Worm (Caenorhabditis elegans) whole organism, L3 larva: ENCODE results near the gene Y11D7A.8.

Experiments used
- elt-1 ChIP-seq: fragments of 150-350 bp; optimal IDR thresholded peaks from 2 replicates; lab custom pipeline; 2014; ENCODE audit warnings: missing biosample characterization, missing genetic modification characterization
- elt-2 ChIP-seq: sonication (generic microtip); optimal IDR thresholded peaks from 2 replicates; lab custom pipeline; 2016; ENCODE audit warnings: missing genetic modification reagents, mild to moderate bottlenecking, missing genetic modification characterization, missing compliant biosample characterization
- fos-1 ChIP-seq: fragments of 150-350 bp; optimal IDR thresholded peaks from 2 replicates; lab custom pipeline; 2014; ENCODE audit warnings: missing biosample characterization, missing genetic modification characterization
- ztf-11 ChIP-seq: fragments of 150-350 bp; optimal IDR thresholded peaks from 2 replicates; lab custom pipeline; 2014; ENCODE audit warnings: missing biosample characterization, missing genetic modification characterization

ce11 chrIV:9269796-9270195, 18.6 kb downstream of the Y11D7A.8 start, which contains the start of gene flh-3:
- TF ChIP-seq ztf-11 (no peak), elt-1 (tag; lab: Kevin White, UChicago) (no peak), elt-2 (tag; lab: Kevin White, UChicago) (no peak), fos-1 (tag; lab: Kevin White, UChicago) (no peak)
